Worm (Caenorhabditis elegans): Measurements from ENCODE around the gene gst-4.

- TF ChIP-seq vab-7 (GFP tag; IDR thresholded peaks at IDR 0.05), result no peak
- no peak for TF ChIP-seq D1046.2 (GFP tag; IDR thresholded peaks at IDR 0.05)
- TF ChIP-seq lin-13 (GFP tag; optimal IDR thresholded peaks at IDR 0.05), result no peak
- TF ChIP-seq skn-1 (tag; optimal IDR thresholded peaks at IDR 0.05), result no peak
Measured at ce11 chrIV:10096881-10097280, 45.1 kb upstream of the gst-4 start, which contains the start of gene dis-3.
